Worm (Caenorhabditis elegans) whole organism, early embryonic: Measurements from ENCODE around the gene lias-1.

Experiments
- F13C5.2 ChIP-seq: sonication (generic microtip); optimal IDR thresholded peaks from 2 replicates; lab custom pipeline; 2017; ENCODE audit warnings: mild to moderate bottlenecking, missing genetic modification characterization, inconsistent platforms, missing compliant biosample characterization
- ama-1 ChIP-seq: fragments of 150-350 bp; optimal IDR thresholded peaks from 2 replicates; lab custom pipeline; 2014
- ceh-36 ChIP-seq: sonication (generic microtip); optimal IDR thresholded peaks from 2 replicates; lab custom pipeline; 2016; ENCODE audit warnings: missing genetic modification characterization, inconsistent platforms, missing compliant biosample characterization
- flt-1 ChIP-seq: fragments of 200-800 bp; sonication (Bioruptor generic); IDR thresholded peaks from 2 replicates; pipeline ENCODE4 v1.3.6; 2022; ENCODE audit warnings: missing genetic modification characterization, missing compliant biosample characterization
- hnd-1 ChIP-seq: sonication (generic microtip); optimal IDR thresholded peaks from 2 replicates; lab custom pipeline; 2016; ENCODE audit warnings: missing genetic modification characterization, missing compliant biosample characterization
- tra-4 ChIP-seq: sonication (generic microtip); optimal IDR thresholded peaks from 2 replicates; lab custom pipeline; 2017; ENCODE audit warnings: missing genetic modification characterization, missing compliant biosample characterization

ce11 chrIII:3470973-3471372 lies 33.9 kb downstream of the lias-1 start:
- TF ChIP-seq hnd-1 (tag; lab: Kevin White, UChicago) = no peak
- TF ChIP-seq ama-1 (lab: Kevin White, UChicago) = no peak
- no peak for TF ChIP-seq ceh-36 (tag; lab: Kevin White, UChicago)
- no peak for TF ChIP-seq F13C5.2 (tag; lab: Kevin White, UChicago)
- TF ChIP-seq flt-1 (GFP tag; lab: Robert Waterston, UW) = no peak
- TF ChIP-seq tra-4 (tag; lab: Kevin White, UChicago) = no peak
